Fruit fly (Drosophila melanogaster): ENCODE data around the gene CG31917.
A peak's percentile ranks its signal among the peaks of the same experiment; 100 is the strongest.

CG31917 gene

dm6 chr2L:5052367-5052914, 41.8 kb upstream of the CG31917 start, which contains the start of gene senju (continued):
- TF ChIP-seq BtbVII (GFP tag; optimal IDR thresholded peaks at IDR 0.05), result peak; percentile 84
- peak; percentile 62 for TF ChIP-seq Adf1 (GFP tag; IDR thresholded peaks at IDR 0.05)
- TF ChIP-seq CG3847 (GFP tag; IDR thresholded peaks at IDR 0.05), result peak; percentile 90
- 0 out of 2 replicates have a peak, but pooled peaks have one; percentile 32 for TF ChIP-seq CG10321 (GFP tag; IDR thresholded peaks at IDR 0.05)
- TF ChIP-seq HmgD (GFP tag; optimal IDR thresholded peaks at IDR 0.05), result peak; percentile 87
- TF ChIP-seq CG31388 (GFP tag; optimal IDR thresholded peaks at IDR 0.05), result peak; percentile 4
- peak; percentile 79 for TF ChIP-seq NFAT (GFP tag; IDR thresholded peaks at IDR 0.05)
- peak; percentile 69; the same call in 2 of the 3 replicates for TF ChIP-seq CG3726 (GFP tag; IDR thresholded peaks at IDR 0.05)
- peak; percentile 54 for TF ChIP-seq CG6791 (GFP tag; IDR thresholded peaks at IDR 0.05; ENCODE audit: partially characterized antibody)
- TF ChIP-seq Ravus (GFP tag; IDR thresholded peaks at IDR 0.05), result no peak; the same call in 1 of the 2 replicates
- TF ChIP-seq PHDP (tag; optimal IDR thresholded peaks at IDR 0.05), result peak; percentile 87
- peak; percentile 41; the same call in 1 of the 2 replicates for TF ChIP-seq klu (GFP tag; IDR thresholded peaks at IDR 0.05)
- peak; percentile 52 for TF ChIP-seq CG4404 (GFP tag; IDR thresholded peaks at IDR 0.05)
- peak; percentile 90 for TF ChIP-seq Antp (GFP tag; optimal IDR thresholded peaks at IDR 0.05)
- TF ChIP-seq CG4424 (GFP tag; optimal IDR thresholded peaks at IDR 0.05), result peak; percentile 90
- peak; percentile 69 for TF ChIP-seq stc (GFP tag; IDR thresholded peaks at IDR 0.05)
- TF ChIP-seq CG34376 (GFP tag; optimal IDR thresholded peaks at IDR 0.05), result peak; percentile 95
- peak; percentile 80 for TF ChIP-seq unpg (GFP tag; optimal IDR thresholded peaks at IDR 0.05)
- no peak for TF ChIP-seq yki (optimal IDR thresholded peaks at IDR 0.05)
- peak; percentile 61 for TF ChIP-seq run (tag; optimal IDR thresholded peaks at IDR 0.05)
- no peak for TF ChIP-seq fd102C (GFP tag; optimal IDR thresholded peaks at IDR 0.05)
- peak; percentile 78 for TF ChIP-seq CG18262 (tag; optimal IDR thresholded peaks at IDR 0.05)
- TF ChIP-seq CG13775 (GFP tag; optimal IDR thresholded peaks at IDR 0.05), result peak; percentile 84
- peak in 1 of 3 experiments; percentile 8 for TF ChIP-seq Stat92E (GFP tag; optimal IDR thresholded peaks at IDR 0.05)
- peak; percentile 47; the same call in 1 of the 3 replicates for TF ChIP-seq jigr1 (GFP tag; IDR thresholded peaks at IDR 0.05)
- TF ChIP-seq Spps (tag; optimal IDR thresholded peaks at IDR 0.05), result peak; percentile 46
- peak; percentile 82 for TF ChIP-seq CG10462 (GFP tag; optimal IDR thresholded peaks at IDR 0.05)
- peak; percentile 62 for TF ChIP-seq CG9215 (GFP tag; IDR thresholded peaks at IDR 0.05)
- TF ChIP-seq CG31224 (GFP tag; IDR thresholded peaks at IDR 0.05), result peak; percentile 63
- TF ChIP-seq CG12071 (GFP tag; optimal IDR thresholded peaks at IDR 0.05), result peak; percentile 77
- TF ChIP-seq CG30020 (tag; optimal IDR thresholded peaks at IDR 0.05), result peak; percentile 55
- peak; percentile 88 for TF ChIP-seq Meics (GFP tag; optimal IDR thresholded peaks at IDR 0.05)
- TF ChIP-seq CG9609 (GFP tag; optimal IDR thresholded peaks at IDR 0.05), result peak; percentile 87
- TF ChIP-seq CG7839 (tag; optimal IDR thresholded peaks at IDR 0.05), result peak; percentile 79
- TF ChIP-seq Sin3A (optimal IDR thresholded peaks at IDR 0.05), result peak; percentile 77
- peak; percentile 79 for TF ChIP-seq NfI (GFP tag; optimal IDR thresholded peaks at IDR 0.05)
- TF ChIP-seq usp (GFP tag; optimal IDR thresholded peaks at IDR 0.05), result no peak
- TF ChIP-seq scrt (GFP tag; optimal IDR thresholded peaks at IDR 0.05), result peak; percentile 65
- peak; percentile 44 for TF ChIP-seq gfzf (GFP tag; optimal IDR thresholded peaks at IDR 0.05)
- TF ChIP-seq CG6813 (GFP tag; optimal IDR thresholded peaks at IDR 0.05), result peak; percentile 79
- TF ChIP-seq wek (GFP tag; optimal IDR thresholded peaks at IDR 0.05), result peak; percentile 57
- peak; percentile 76 for TF ChIP-seq ase (GFP tag; IDR thresholded peaks at IDR 0.05)
- TF ChIP-seq CG6765 (GFP tag; optimal IDR thresholded peaks at IDR 0.05), result peak; percentile 81
- peak; percentile 64 for TF ChIP-seq CG10147 (GFP tag; optimal IDR thresholded peaks at IDR 0.05)
- peak; percentile 81 for TF ChIP-seq ken (GFP tag; IDR thresholded peaks at IDR 0.05)
- TF ChIP-seq oc (tag; optimal IDR thresholded peaks at IDR 0.05), result peak; percentile 39
- peak; percentile 63 for TF ChIP-seq CG8359 (GFP tag; optimal IDR thresholded peaks at IDR 0.05; ENCODE audit: borderline replicate concordance)
- TF ChIP-seq CG13123 (GFP tag; optimal IDR thresholded peaks at IDR 0.05), result peak; percentile 81
- peak; percentile 96 for TF ChIP-seq ci (GFP tag; IDR thresholded peaks at IDR 0.05)
- peak; percentile 54 for TF ChIP-seq Scr (GFP tag; IDR thresholded peaks at IDR 0.05; ENCODE audit: partially characterized antibody)

All from whole organism, embryonic.